Worm (Caenorhabditis elegans): ENCODE measurements around the gene twk-4.

twk-4 gene

ce11 chrII:9135878-9136277 is 58.2 kb downstream of the twk-4 start, which contains the start of gene nlp-78:
Gene nlp-78 (plus strand): TSS chrII:9136178.
- TF ChIP-seq hlh-8 (tag; optimal IDR thresholded peaks at IDR 0.05): no peak
- no peak for TF ChIP-seq sox-4 (tag; optimal IDR thresholded peaks at IDR 0.05)

DNA sequence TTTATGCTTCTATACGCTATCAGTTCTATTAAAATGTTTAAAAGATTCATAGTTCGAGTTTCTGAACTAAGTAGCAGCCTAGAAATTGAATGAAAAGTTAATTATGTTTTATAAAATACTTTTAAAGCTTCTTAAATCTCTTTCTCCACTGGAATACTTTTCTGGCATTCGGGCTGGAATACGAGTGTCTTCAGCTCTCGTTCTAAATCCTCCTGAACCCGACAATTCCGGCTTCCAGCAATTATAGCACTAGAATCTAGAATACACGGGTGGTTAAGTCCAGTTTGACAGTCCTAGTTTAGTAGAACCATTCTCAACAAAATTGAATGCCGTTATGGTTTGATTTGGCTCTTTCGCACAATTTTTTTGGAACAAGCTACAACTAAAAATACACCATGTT is 61.8 kb downstream of the twk-4 start:
- TF ChIP-seq pqm-1 (tag; optimal IDR thresholded peaks at IDR 0.05) (no peak), sox-4 (tag; optimal IDR thresholded peaks at IDR 0.05) (no peak), ets-4 (tag; optimal IDR thresholded peaks at IDR 0.05) (no peak), hlh-8 (tag; optimal IDR thresholded peaks at IDR 0.05) (no peak), fax-1 (tag; optimal IDR thresholded peaks at IDR 0.05) (no peak), ceh-34 (tag; optimal IDR thresholded peaks at IDR 0.05) (no peak), K09A11.1 (tag; optimal IDR thresholded peaks at IDR 0.05; ENCODE audit: insufficient read depth) (no peak), ahr-1 (tag; optimal IDR thresholded peaks at IDR 0.05) (no peak)

ce11 chrII:9131363-9131762 is 62.7 kb downstream of the twk-4 start, which contains the start of gene C16D2.1:
Gene C16D2.1 (plus strand): TSS chrII:9131663.
- TF ChIP-seq dve-1 (tag; optimal IDR thresholded peaks at IDR 0.05) (no peak), elt-2 (tag; optimal IDR thresholded peaks at IDR 0.05) (no peak), C08G9.2 (tag; optimal IDR thresholded peaks at IDR 0.05) (no peak), ceh-24 (tag; optimal IDR thresholded peaks at IDR 0.05) (no peak), ceh-34 (tag; optimal IDR thresholded peaks at IDR 0.05) (no peak), ceh-2 (tag; optimal IDR thresholded peaks at IDR 0.05) (no peak), tbx-2 (tag; optimal IDR thresholded peaks at IDR 0.05) (no peak), ceh-22 (tag; optimal IDR thresholded peaks at IDR 0.05) (no peak), ttx-3 (tag; optimal IDR thresholded peaks at IDR 0.05) (no peak), sox-4 (tag; optimal IDR thresholded peaks at IDR 0.05) (no peak), fkh-6 (tag; optimal IDR thresholded peaks at IDR 0.05) (no peak), nfya-1 (tag; optimal IDR thresholded peaks at IDR 0.05) (no peak), C38D4.7 (GFP tag; optimal IDR thresholded peaks at IDR 0.05) (no peak), hlh-8 (tag; optimal IDR thresholded peaks at IDR 0.05) (no peak), sox-2 (GFP tag; IDR thresholded peaks at IDR 0.05) (no peak), zip-5 (tag; optimal IDR thresholded peaks at IDR 0.05) (no peak), nhr-11 (tag; optimal IDR thresholded peaks at IDR 0.05) (no peak), madf-2 (tag; optimal IDR thresholded peaks at IDR 0.05) (no peak)

DNA sequence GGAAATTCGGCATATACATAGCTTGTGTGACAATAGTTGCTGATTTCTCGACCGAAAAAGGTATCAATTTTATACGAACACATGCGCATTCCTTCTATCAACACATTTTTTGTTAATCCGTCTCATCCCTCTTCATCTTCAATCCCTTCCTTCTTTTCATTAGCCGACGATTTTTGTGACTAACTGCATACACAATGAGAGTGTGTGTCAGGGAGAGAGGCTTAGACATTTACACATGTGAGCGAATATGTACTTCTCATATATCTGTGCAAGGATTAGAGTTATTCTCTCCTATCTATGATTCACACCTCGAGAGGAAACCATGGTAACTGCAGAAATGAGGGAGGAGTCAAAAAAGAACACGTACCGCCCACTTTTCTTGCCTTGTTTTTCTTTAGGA is 63.8 kb downstream of the twk-4 start:
- TF ChIP-seq eyg-1 (tag; optimal IDR thresholded peaks at IDR 0.05): no peak
- TF ChIP-seq ceh-18 (tag; optimal IDR thresholded peaks at IDR 0.05): no peak
- TF ChIP-seq lin-11 (tag; optimal IDR thresholded peaks at IDR 0.05): no peak
- no peak for TF ChIP-seq ztf-16 (tag; optimal IDR thresholded peaks at IDR 0.05)
- TF ChIP-seq npax-4 (tag; optimal IDR thresholded peaks at IDR 0.05): no peak
- TF ChIP-seq elt-4 (tag; optimal IDR thresholded peaks at IDR 0.05): no peak
- no peak for TF ChIP-seq hlh-15 (tag; optimal IDR thresholded peaks at IDR 0.05)
- TF ChIP-seq ref-2 (tag; optimal IDR thresholded peaks at IDR 0.05): no peak
- no peak for TF ChIP-seq pag-3 (tag; optimal IDR thresholded peaks at IDR 0.05; ENCODE audit: borderline replicate concordance)

All from whole organism, late embryonic.